Fruit fly (Drosophila melanogaster) whole organism, pupa: ENCODE results near the gene Mlp84B.

Experiments used
- CG10348 ChIP-seq: fragments of 200-800 bp; sonication (Bioruptor generic); IDR thresholded peaks from 2 replicates; pipeline ENCODE4 v1.3.6; 2022; ENCODE audit warnings: missing biosample characterization, missing genetic modification characterization
- CG12605 ChIP-seq: fragments of 200-800 bp; sonication (Bioruptor generic); IDR thresholded peaks from 2 replicates; pipeline ENCODE4 v1.3.6; 2022; ENCODE audit warnings: missing biosample characterization, missing genetic modification characterization
- CG13204 ChIP-seq: fragments of 200-800 bp; sonication (Bioruptor generic); optimal IDR thresholded peaks from 2 replicates; lab custom pipeline; 2018; ENCODE audit warnings: missing biosample characterization, mild to moderate bottlenecking, missing genetic modification characterization, moderate library complexity
- CG14655 ChIP-seq: fragments of 200-800 bp; sonication (Bioruptor generic); optimal IDR thresholded peaks from 3 replicates; lab custom pipeline; 2017; ENCODE audit warnings: mild to moderate bottlenecking, missing biosample characterization, missing genetic modification reagents, missing genetic modification characterization
- CG15710 ChIP-seq: fragments of 200-800 bp; sonication (Bioruptor generic); optimal IDR thresholded peaks from 2 replicates; lab custom pipeline; 2018; ENCODE audit warnings: missing biosample characterization, mild to moderate bottlenecking, missing genetic modification characterization, moderate library complexity
- CG17806 ChIP-seq: fragments of 200-800 bp; sonication (Bioruptor generic); optimal IDR thresholded peaks from 2 replicates; lab custom pipeline; 2018; ENCODE audit warnings: missing biosample characterization, mild to moderate bottlenecking, missing genetic modification characterization, moderate library complexity
- CG32121 ChIP-seq: fragments of 200-800 bp; sonication (Bioruptor generic); IDR thresholded peaks from 2 replicates; pipeline ENCODE4 v1.3.6; 2022; ENCODE audit warnings: missing biosample characterization, missing genetic modification characterization
- CG34367 ChIP-seq: fragments of 200-800 bp; sonication (Bioruptor generic); optimal IDR thresholded peaks from 2 replicates; lab custom pipeline; 2018; ENCODE audit warnings: missing biosample characterization, mild to moderate bottlenecking, missing genetic modification characterization
- CG4496 ChIP-seq: fragments of 200-800 bp; sonication (Bioruptor generic); IDR thresholded peaks from 3 replicates; pipeline ENCODE4 v1.3.6; 2022; ENCODE audit warnings: missing biosample characterization, missing genetic modification characterization
- CG8159 ChIP-seq: fragments of 200-800 bp; sonication (Bioruptor generic); optimal IDR thresholded peaks from 3 replicates; lab custom pipeline; 2018; ENCODE audit warnings: missing biosample characterization, mild to moderate bottlenecking, missing genetic modification characterization, moderate library complexity
- CG8301 ChIP-seq: fragments of 200-800 bp; sonication (Bioruptor generic); optimal IDR thresholded peaks from 2 replicates; lab custom pipeline; 2018; ENCODE audit warnings: missing biosample characterization, mild to moderate bottlenecking, missing genetic modification characterization
- CG9948 ChIP-seq: fragments of 200-800 bp; sonication (Bioruptor generic); optimal IDR thresholded peaks from 2 replicates; lab custom pipeline; 2018; ENCODE audit warnings: missing biosample characterization, mild to moderate bottlenecking, missing genetic modification characterization, moderate library complexity
- D1 ChIP-seq: fragments of 200-800 bp; sonication (Bioruptor generic); optimal IDR thresholded peaks from 2 replicates; lab custom pipeline; 2018; ENCODE audit warnings: missing biosample characterization, mild to moderate bottlenecking, missing genetic modification characterization, moderate library complexity
- EcR ChIP-seq: fragments of 200-800 bp; sonication (Bioruptor generic); optimal IDR thresholded peaks from 3 replicates; lab custom pipeline; 2019; ENCODE audit warnings: missing biosample characterization, missing genetic modification characterization, mild to moderate bottlenecking, moderate library complexity, missing genetic modification reagents
- Ets98B ChIP-seq: fragments of 200-800 bp; sonication (Bioruptor generic); IDR thresholded peaks from 2 replicates; pipeline ENCODE4 v1.3.6; 2022; ENCODE audit warnings: missing biosample characterization, missing genetic modification characterization
- Pif1A ChIP-seq: fragments of 200-800 bp; sonication (Bioruptor generic); optimal IDR thresholded peaks from 3 replicates; lab custom pipeline; 2016; ENCODE audit warnings: missing biosample characterization, missing genetic modification characterization
- Pif1B ChIP-seq: fragments of 200-800 bp; sonication (Bioruptor generic); optimal IDR thresholded peaks from 3 replicates; lab custom pipeline; 2016; ENCODE audit warnings: missing biosample characterization, missing genetic modification characterization
- Snoo ChIP-seq: fragments of 200-800 bp; sonication (Bioruptor generic); optimal IDR thresholded peaks from 3 replicates; lab custom pipeline; 2017; ENCODE audit warnings: missing biosample characterization, mild to moderate bottlenecking, missing genetic modification characterization, inconsistent platforms
- fd96Ca ChIP-seq: fragments of 200-800 bp; sonication (Bioruptor generic); IDR thresholded peaks from 3 replicates; pipeline ENCODE4 v1.3.6; 2022; ENCODE audit warnings: missing biosample characterization, missing genetic modification characterization
- gl ChIP-seq: fragments of 200-800 bp; sonication (Bioruptor generic); optimal IDR thresholded peaks from 2 replicates; lab custom pipeline; 2018; ENCODE audit warnings: missing biosample characterization, mild to moderate bottlenecking, missing genetic modification characterization
- rn ChIP-seq: fragments of 200-800 bp; sonication (Bioruptor generic); IDR thresholded peaks from 2 replicates; pipeline ENCODE4 v1.3.6; 2022; ENCODE audit warnings: missing biosample characterization, missing genetic modification characterization

Gene Mlp84B

DNA sequence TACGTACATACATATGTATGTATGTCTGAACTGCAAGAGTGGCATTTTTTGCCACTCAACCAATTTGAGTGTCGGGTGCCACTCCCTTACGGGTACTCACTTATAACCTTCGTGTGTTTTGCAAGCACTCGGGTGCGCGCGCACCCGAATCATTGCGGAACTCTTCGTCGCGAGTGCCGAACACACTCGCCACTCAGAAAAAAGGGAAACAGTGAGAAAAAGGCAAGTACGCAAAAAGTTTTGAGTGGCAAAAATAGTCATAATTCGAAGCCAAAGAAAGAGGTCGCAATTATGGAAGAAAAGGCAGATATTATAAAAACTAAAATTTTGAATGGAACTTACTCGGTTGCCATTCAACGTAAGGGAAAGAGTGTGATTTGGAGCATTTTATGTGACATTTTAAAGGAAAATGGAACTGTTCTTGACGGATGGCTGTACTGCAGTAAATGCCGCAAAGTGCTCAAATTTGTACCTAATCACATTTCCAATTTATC lies 27.1 kb downstream of the Mlp84B start:
- peak; percentile 6 for TF ChIP-seq Pif1A (GFP tag; lab: Kevin White, UChicago)
- no peak for TF ChIP-seq Snoo
- TF ChIP-seq CG12605 (GFP tag; lab: Robert Waterston, UW): no peak
- no peak for TF ChIP-seq rn (GFP tag; lab: Robert Waterston, UW)
- TF ChIP-seq CG17806: peak; percentile 5
- peak; percentile 14; the same call in 1 of the 2 replicates for TF ChIP-seq CG32121 (GFP tag; lab: Robert Waterston, UW)
- TF ChIP-seq CG8159: no peak
- TF ChIP-seq CG15710 (tag; lab: Kevin White, UChicago): peak; percentile 10
- TF ChIP-seq gl (tag; lab: Kevin White, UChicago): no peak
- no peak for TF ChIP-seq CG9948 (tag; lab: Kevin White, UChicago)

DNA sequence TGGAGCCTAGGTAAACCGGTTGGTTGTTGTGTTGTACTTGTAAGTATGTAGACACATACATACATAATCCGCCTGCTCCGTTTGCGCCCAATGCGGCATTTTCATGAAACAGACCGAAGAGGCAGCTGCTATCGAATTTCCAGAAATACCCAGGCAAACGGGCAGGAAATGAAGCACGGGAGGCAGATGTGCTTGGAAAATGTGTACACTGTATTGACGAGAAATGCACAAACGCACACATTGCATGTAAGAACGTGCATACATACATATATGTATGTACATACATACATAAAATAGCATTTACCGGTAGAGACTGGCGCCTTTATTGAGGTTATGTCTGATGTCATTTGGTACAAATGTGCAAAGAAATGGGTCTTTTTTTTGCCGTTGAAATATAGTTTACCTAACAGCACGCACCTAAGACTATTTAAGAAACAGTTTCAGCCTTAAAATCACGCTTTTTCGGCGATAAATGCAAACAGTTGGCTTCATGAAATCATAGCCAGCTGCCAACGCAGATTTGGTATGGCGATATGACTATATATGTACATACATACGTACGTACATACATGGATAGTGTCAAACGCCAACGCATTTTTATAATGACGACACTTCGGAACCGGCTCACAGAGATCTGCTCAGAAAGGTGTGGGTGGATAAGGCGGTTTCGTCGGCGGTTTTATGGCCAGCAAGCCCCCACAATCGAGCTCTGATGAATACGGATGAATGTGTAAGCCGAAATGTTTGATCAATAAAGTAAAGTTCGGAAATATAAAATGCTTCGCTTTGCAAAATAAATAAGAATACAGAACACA lies 27.8 kb downstream of the Mlp84B start:
- peak; percentile 32 for TF ChIP-seq CG8159
- no peak for TF ChIP-seq Pif1B
- TF ChIP-seq CG4496 (GFP tag; lab: Robert Waterston, UW): peak; percentile 45; the same call in 1 of the 3 replicates

- no peak for TF ChIP-seq CG9948 (tag; lab: Kevin White, UChicago)
- TF ChIP-seq EcR (GFP tag; lab: Kevin White, UChicago): peak; percentile 86
- no peak for TF ChIP-seq D1
- no peak for TF ChIP-seq Snoo
- TF ChIP-seq CG12605 (GFP tag; lab: Robert Waterston, UW): no peak
- TF ChIP-seq fd96Ca (GFP tag; lab: Robert Waterston, UW): peak; percentile 53; the same call in 1 of the 3 replicates
- TF ChIP-seq Pif1A (GFP tag; lab: Kevin White, UChicago): peak; percentile 20
- 0 out of 3 replicates have a peak, but pooled peaks have one; percentile 15 for TF ChIP-seq CG4496 (GFP tag; lab: Robert Waterston, UW)
- TF ChIP-seq CG10348 (GFP tag; lab: Robert Waterston, UW): no peak
- TF ChIP-seq Pif1B: no peak
- no peak for TF ChIP-seq CG15710 (tag; lab: Kevin White, UChicago)
- no peak for TF ChIP-seq CG8301 (tag; lab: Kevin White, UChicago)
- TF ChIP-seq CG17806: no peak
- TF ChIP-seq rn (GFP tag; lab: Robert Waterston, UW): no peak
- TF ChIP-seq CG8159: no peak
- TF ChIP-seq CG34367 (tag; lab: Kevin White, UChicago): no peak
These were observed 28.6 kb downstream of the Mlp84B start for dm6 chr3R:7088837-7089361.

dm6 chr3R:7087904-7088303 lies 29.6 kb downstream of the Mlp84B start:
- TF ChIP-seq Pif1A (GFP tag; lab: Kevin White, UChicago) (no peak), CG8159 (no peak), CG17806 (no peak), CG12605 (GFP tag; lab: Robert Waterston, UW) (no peak), CG13204 (GFP tag; lab: Kevin White, UChicago) (no peak), Snoo (no peak), CG4496 (GFP tag; lab: Robert Waterston, UW) (no peak), CG10348 (GFP tag; lab: Robert Waterston, UW) (no peak), fd96Ca (GFP tag; lab: Robert Waterston, UW) (no peak), gl (tag; lab: Kevin White, UChicago) (no peak), Pif1B (no peak)

DNA sequence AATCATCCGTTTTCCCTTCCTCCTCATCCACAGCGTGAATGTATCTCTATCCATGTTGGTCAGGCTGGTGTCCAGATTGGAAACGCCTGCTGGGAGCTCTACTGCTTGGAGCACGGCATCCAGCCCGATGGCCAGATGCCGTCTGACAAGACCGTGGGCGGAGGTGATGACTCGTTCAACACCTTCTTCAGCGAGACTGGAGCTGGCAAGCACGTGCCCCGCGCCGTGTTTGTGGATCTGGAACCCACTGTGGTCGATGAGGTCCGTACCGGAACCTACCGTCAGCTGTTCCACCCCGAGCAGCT lies 30.4 kb downstream of the Mlp84B start:
- TF ChIP-seq CG34367 (tag; lab: Kevin White, UChicago) (no peak), CG32121 (GFP tag; lab: Robert Waterston, UW) (peak; percentile 26; the same call in 1 of the 2 replicates)

DNA sequence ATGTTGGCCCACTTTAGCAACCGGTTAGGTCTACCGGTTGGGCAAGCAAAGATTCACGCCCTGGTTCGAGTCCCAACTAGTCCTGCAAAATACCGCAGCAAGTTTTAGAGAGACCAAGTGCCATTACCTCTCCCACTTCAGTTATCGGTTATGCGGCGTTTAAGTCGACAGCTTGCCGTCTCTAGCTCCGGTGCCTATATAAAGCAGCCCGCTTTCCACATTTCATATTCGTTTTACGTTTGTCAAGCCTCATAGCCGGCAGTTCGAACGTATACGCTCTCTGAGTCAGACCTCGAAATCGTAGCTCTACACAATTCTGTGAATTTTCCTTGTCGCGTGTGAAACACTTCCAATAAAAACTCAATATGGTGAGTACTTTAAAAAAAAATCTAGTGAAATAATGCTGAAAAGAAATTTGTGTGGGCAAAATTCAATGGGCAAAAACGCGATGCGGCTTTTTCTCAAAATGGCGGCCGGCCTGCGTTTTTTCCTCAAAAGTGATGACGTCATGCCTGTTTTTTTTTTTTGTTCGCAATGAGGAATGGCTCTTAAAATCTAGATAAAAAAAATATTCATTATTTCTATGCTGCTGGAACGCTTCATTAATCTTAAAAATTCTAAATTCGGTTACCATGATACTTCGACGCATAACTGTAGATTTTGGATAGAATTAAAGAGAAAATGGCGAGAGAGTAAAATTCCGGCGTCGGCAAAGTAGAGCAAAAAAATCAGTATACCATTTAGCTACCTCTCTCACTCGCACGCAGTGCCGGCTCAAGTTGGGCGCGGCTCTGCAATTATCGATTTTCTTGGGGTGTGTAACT lies 30.9 kb downstream of the Mlp84B start, which contains the start of gene alphaTub84B:
Gene alphaTub84B, plus strand, starts transcription at position 223 of the 824 bp plus-strand sequence.
- TF ChIP-seq CG8301 (tag; lab: Kevin White, UChicago) (peak; percentile 24), CG10348 (GFP tag; lab: Robert Waterston, UW) (no peak), CG34367 (tag; lab: Kevin White, UChicago) (peak; percentile 29), CG9948 (tag; lab: Kevin White, UChicago) (peak; percentile 4), fd96Ca (GFP tag; lab: Robert Waterston, UW) (peak; percentile 54; the same call in 1 of the 3 replicates), CG17806 (no peak), Pif1B (peak; percentile 69), EcR (GFP tag; lab: Kevin White, UChicago) (peak; percentile 31), CG13204 (GFP tag; lab: Kevin White, UChicago) (peak; percentile 61), Snoo (peak; percentile 71), D1 (no peak), CG14655 (GFP tag; lab: Kevin White, UChicago) (no peak), Ets98B (GFP tag; lab: Robert Waterston, UW) (peak; percentile 70), CG4496 (GFP tag; lab: Robert Waterston, UW) (peak; percentile 57; the same call in 1 of the 3 replicates), Pif1A (GFP tag; lab: Kevin White, UChicago) (peak; percentile 52), CG32121 (GFP tag; lab: Robert Waterston, UW) (0 out of 2 replicates have a peak, but pooled peaks have one; percentile 24), gl (tag; lab: Kevin White, UChicago) (peak; percentile 25), CG12605 (GFP tag; lab: Robert Waterston, UW) (peak; percentile 54), CG15710 (tag; lab: Kevin White, UChicago) (peak; percentile 35), rn (GFP tag; lab: Robert Waterston, UW) (no peak), CG8159 (peak; percentile 27)
